Fruit fly (Drosophila melanogaster) whole organism, embryonic: ENCODE measurements around the gene Gr64f.

Experiments used
- Aef1 ChIP-seq: fragments of 200-800 bp; sonication (Bioruptor generic); IDR thresholded peaks from 3 replicates; pipeline ENCODE4 v1.3.6; 2022; ENCODE audit warnings: missing biosample characterization, missing genetic modification characterization
- CG10431 ChIP-seq: fragments of 200-800 bp; sonication (Bioruptor generic); optimal IDR thresholded peaks from 3 replicates; lab custom pipeline; 2018; ENCODE audit warnings: missing biosample characterization, mild to moderate bottlenecking, missing genetic modification characterization
- CG10565 ChIP-seq: fragments of 200-800 bp; sonication (Bioruptor generic); optimal IDR thresholded peaks from 3 replicates; lab custom pipeline; 2016; ENCODE audit warnings: missing biosample characterization, mild to moderate bottlenecking, missing genetic modification characterization
- CG11247 ChIP-seq: fragments of 200-800 bp; sonication (Bioruptor generic); IDR thresholded peaks from 2 replicates; pipeline ENCODE4 v1.3.6; 2022; ENCODE audit warnings: missing biosample characterization, missing genetic modification characterization
- CG13296 ChIP-seq: fragments of 200-800 bp; sonication (Bioruptor generic); optimal IDR thresholded peaks from 3 replicates; lab custom pipeline; 2018; ENCODE audit warnings: missing biosample characterization, mild to moderate bottlenecking, missing genetic modification characterization
- CG13894 ChIP-seq: fragments of 200-800 bp; sonication (Bioruptor generic); optimal IDR thresholded peaks from 3 replicates; lab custom pipeline; 2018; ENCODE audit warnings: missing biosample characterization, mild to moderate bottlenecking, missing genetic modification characterization, moderate library complexity
- CG15696 ChIP-seq: fragments of 200-800 bp; sonication (Bioruptor generic); optimal IDR thresholded peaks from 2 replicates; lab custom pipeline; 2019; ENCODE audit warnings: missing biosample characterization, mild to moderate bottlenecking, missing genetic modification characterization, moderate library complexity
- CG1602 ChIP-seq: fragments of 200-800 bp; sonication (Bioruptor generic); optimal IDR thresholded peaks from 3 replicates; lab custom pipeline; 2016; ENCODE audit warnings: missing biosample characterization, missing genetic modification characterization
- CG1603 ChIP-seq: fragments of 200-800 bp; sonication (Bioruptor generic); optimal IDR thresholded peaks from 2 replicates; lab custom pipeline; 2019; ENCODE audit warnings: missing biosample characterization, mild to moderate bottlenecking, missing genetic modification characterization, moderate library complexity
- CG17802 ChIP-seq: fragments of 200-800 bp; sonication (Bioruptor generic); optimal IDR thresholded peaks from 2 replicates; lab custom pipeline; 2018; ENCODE audit warnings: missing biosample characterization, mild to moderate bottlenecking, missing genetic modification characterization, moderate library complexity
- CG2889 ChIP-seq: fragments of 200-800 bp; sonication (Bioruptor generic); IDR thresholded peaks from 3 replicates; pipeline ENCODE4 v1.3.6; 2022; ENCODE audit warnings: missing biosample characterization, missing genetic modification characterization
- CG3163 ChIP-seq: fragments of 200-800 bp; sonication (Bioruptor generic); optimal IDR thresholded peaks from 3 replicates; lab custom pipeline; 2016; ENCODE audit warnings: missing biosample characterization, missing genetic modification characterization
- CG32532 ChIP-seq: fragments of 200-800 bp; sonication (Bioruptor generic); IDR thresholded peaks from 2 replicates; pipeline ENCODE4 v1.3.6; 2022; ENCODE audit warnings: missing biosample characterization, missing genetic modification characterization
- CG34422 ChIP-seq: fragments of 200-800 bp; sonication (Bioruptor generic); IDR thresholded peaks from 3 replicates; pipeline ENCODE4 v1.3.6; 2022; ENCODE audit warnings: missing biosample characterization, missing genetic modification characterization
- CG4617 ChIP-seq: fragments of 200-800 bp; sonication (Bioruptor generic); optimal IDR thresholded peaks from 3 replicates; lab custom pipeline; 2016; ENCODE audit warnings: missing biosample characterization, missing genetic modification characterization, borderline replicate concordance
- CG4854 ChIP-seq: fragments of 200-800 bp; sonication (Bioruptor generic); optimal IDR thresholded peaks from 2 replicates; lab custom pipeline; 2016; ENCODE audit warnings: missing biosample characterization, missing genetic modification characterization, inconsistent platforms
- CG8944 ChIP-seq: fragments of 200-800 bp; sonication (Bioruptor generic); optimal IDR thresholded peaks from 3 replicates; lab custom pipeline; 2016; ENCODE audit warnings: missing biosample characterization, missing genetic modification characterization
- CTCF ChIP-seq: fragments of 200-800 bp; sonication (Bioruptor generic); optimal IDR thresholded peaks from 2 replicates; lab custom pipeline; 2017; ENCODE audit warnings: missing biosample characterization, mild to moderate bottlenecking, missing genetic modification characterization, moderate library complexity
- Dip2 ChIP-seq: fragments of 200-800 bp; sonication (Bioruptor generic); IDR thresholded peaks from 2 replicates; pipeline ENCODE4 v1.3.6; 2022; ENCODE audit warnings: missing biosample characterization, missing genetic modification characterization
- Dref ChIP-seq: fragments of 200-800 bp; sonication (Bioruptor generic); IDR thresholded peaks from 2 replicates; pipeline ENCODE4 v1.3.6; 2022; ENCODE audit warnings: missing biosample characterization, missing genetic modification characterization
- E2f2 ChIP-seq: fragments of 200-800 bp; sonication (Bioruptor generic); IDR thresholded peaks from 2 replicates; pipeline ENCODE4 v1.3.6; 2022; ENCODE audit warnings: missing biosample characterization, missing genetic modification characterization
- Elba2 ChIP-seq: fragments of 200-800 bp; sonication (Bioruptor generic); optimal IDR thresholded peaks from 3 replicates; lab custom pipeline; 2016; ENCODE audit warnings: missing biosample characterization, missing genetic modification characterization
- Fer3 ChIP-seq: fragments of 200-800 bp; sonication (Bioruptor generic); optimal IDR thresholded peaks from 2 replicates; lab custom pipeline; 2018; ENCODE audit warnings: missing biosample characterization, mild to moderate bottlenecking, missing genetic modification characterization, moderate library complexity
- Gsc ChIP-seq: fragments of 200-800 bp; sonication (Bioruptor generic); IDR thresholded peaks from 2 replicates; pipeline ENCODE4 v1.3.6; 2022; ENCODE audit warnings: missing biosample characterization, missing genetic modification characterization
- Hsf ChIP-seq: fragments of 200-800 bp; sonication (Bioruptor generic); optimal IDR thresholded peaks from 3 replicates; lab custom pipeline; 2016; ENCODE audit warnings: missing biosample characterization, missing genetic modification characterization
- Lhr ChIP-seq: fragments of 200-800 bp; sonication (Bioruptor generic); optimal IDR thresholded peaks from 3 replicates; lab custom pipeline; 2017; ENCODE audit warnings: mild to moderate bottlenecking, missing biosample characterization, missing genetic modification reagents, missing genetic modification characterization
- Lim3 ChIP-seq: fragments of 200-800 bp; sonication (Bioruptor generic); IDR thresholded peaks from 2 replicates; pipeline ENCODE4 v1.3.6; 2022; ENCODE audit warnings: missing biosample characterization, missing genetic modification characterization
- Oli ChIP-seq: fragments of 200-800 bp; sonication (Bioruptor generic); optimal IDR thresholded peaks from 2 replicates; lab custom pipeline; 2018; ENCODE audit warnings: missing biosample characterization, mild to moderate bottlenecking, missing genetic modification characterization, moderate library complexity
- Opbp ChIP-seq: fragments of 200-800 bp; sonication (Bioruptor generic); IDR thresholded peaks from 3 replicates; pipeline ENCODE4 v1.3.6; 2022; ENCODE audit warnings: missing biosample characterization, missing genetic modification characterization; ENCODE audit not compliant: partially characterized antibody
- Sox100B ChIP-seq: fragments of 200-800 bp; sonication (Bioruptor generic); optimal IDR thresholded peaks from 3 replicates; lab custom pipeline; 2018; ENCODE audit warnings: missing biosample characterization, mild to moderate bottlenecking, missing genetic modification characterization
- Spps ChIP-seq: fragments of 200-800 bp; sonication (Bioruptor generic); optimal IDR thresholded peaks from 2 replicates; lab custom pipeline; 2018; ENCODE audit warnings: missing biosample characterization, mild to moderate bottlenecking, missing genetic modification characterization
- Sry-δ ChIP-seq: fragments of 200-800 bp; sonication (Bioruptor generic); optimal IDR thresholded peaks from 2 replicates; lab custom pipeline; 2016; ENCODE audit warnings: missing biosample characterization, missing genetic modification characterization
- Tbp ChIP-seq: fragments of >200 bp; optimal IDR thresholded peaks from 2 replicates; lab custom pipeline; 2018; ENCODE audit warnings: missing biosample characterization, missing genetic modification characterization
- bowl ChIP-seq: fragments of 200-800 bp; sonication (Bioruptor generic); IDR thresholded peaks from 2 replicates; pipeline ENCODE4 v1.3.6; 2022; ENCODE audit warnings: missing biosample characterization, missing genetic modification characterization
- corto ChIP-seq: fragments of 200-800 bp; sonication (Bioruptor generic); optimal IDR thresholded peaks from 2 replicates; lab custom pipeline; 2016; ENCODE audit warnings: missing biosample characterization, mild to moderate bottlenecking, missing genetic modification characterization, moderate library complexity
- crol ChIP-seq: fragments of 200-800 bp; sonication (Bioruptor generic); IDR thresholded peaks from 2 replicates; pipeline ENCODE4 v1.3.6; 2022; ENCODE audit warnings: missing biosample characterization, missing genetic modification characterization
- da ChIP-seq: fragments of 200-800 bp; sonication (Bioruptor generic); optimal IDR thresholded peaks from 2 replicates; lab custom pipeline; 2016; ENCODE audit warnings: missing biosample characterization, missing genetic modification characterization
- esg ChIP-seq: fragments of 200-800 bp; sonication (Bioruptor generic); conservative IDR thresholded peaks from 2 replicates; pipeline ENCODE4 v1.3.6; 2022; ENCODE audit warnings: missing biosample characterization, missing genetic modification characterization
- fd64A ChIP-seq: fragments of 200-800 bp; sonication (Bioruptor generic); optimal IDR thresholded peaks from 3 replicates; lab custom pipeline; 2018; ENCODE audit warnings: missing biosample characterization, mild to moderate bottlenecking, missing genetic modification characterization
- gsb ChIP-seq: fragments of 200-800 bp; sonication (Bioruptor generic); IDR thresholded peaks from 2 replicates; pipeline ENCODE4 v1.3.6; 2022; ENCODE audit warnings: missing biosample characterization, missing genetic modification characterization
- inv ChIP-seq: fragments of 200-800 bp; sonication (Bioruptor generic); IDR thresholded peaks from 2 replicates; pipeline ENCODE4 v1.3.6; 2022; ENCODE audit warnings: missing biosample characterization, missing genetic modification characterization; ENCODE audit not compliant: partially characterized antibody
- org-1 ChIP-seq: fragments of 200-800 bp; sonication (Bioruptor generic); optimal IDR thresholded peaks from 2 replicates; lab custom pipeline; 2017; ENCODE audit warnings: missing biosample characterization, missing genetic modification characterization
- p53 ChIP-seq: fragments of 200-800 bp; sonication (Bioruptor generic); optimal IDR thresholded peaks from 2 replicates; lab custom pipeline; 2016; ENCODE audit warnings: missing biosample characterization, missing genetic modification characterization
- ro ChIP-seq: fragments of 200-800 bp; sonication (Bioruptor generic); IDR thresholded peaks from 2 replicates; pipeline ENCODE4 v1.3.6; 2022; ENCODE audit warnings: missing biosample characterization, missing genetic modification characterization
- scrt ChIP-seq: fragments of 200-800 bp; sonication (Bioruptor generic); optimal IDR thresholded peaks from 2 replicates; lab custom pipeline; 2018; ENCODE audit warnings: missing biosample characterization, mild to moderate bottlenecking, missing genetic modification characterization, moderate library complexity
- sna ChIP-seq: fragments of 200-800 bp; sonication (Bioruptor generic); IDR thresholded peaks from 2 replicates; pipeline ENCODE4 v1.3.6; 2022; ENCODE audit warnings: missing biosample characterization, missing genetic modification characterization; ENCODE audit not compliant: partially characterized antibody
- sob ChIP-seq: fragments of 200-800 bp; sonication (Bioruptor generic); IDR thresholded peaks from 2 replicates; pipeline ENCODE4 v1.3.6; 2022; ENCODE audit warnings: missing biosample characterization, missing genetic modification characterization
- sqz ChIP-seq: fragments of 200-800 bp; sonication (Bioruptor generic); optimal IDR thresholded peaks from 3 replicates; lab custom pipeline; 2018; ENCODE audit warnings: missing biosample characterization, mild to moderate bottlenecking, missing genetic modification characterization
- sug ChIP-seq: fragments of 200-800 bp; optimal IDR thresholded peaks from 2 replicates; lab custom pipeline; 2019; ENCODE audit warnings: missing biosample characterization, mild to moderate bottlenecking, missing genetic modification characterization, moderate library complexity
- ttk ChIP-seq: fragments of 200-800 bp; sonication (Bioruptor generic); IDR thresholded peaks from 2 replicates; pipeline ENCODE4 v2.1.2; 2022; ENCODE audit warnings: missing biosample characterization, missing genetic modification characterization
- zen ChIP-seq: fragments of 200-800 bp; sonication (Bioruptor generic); optimal IDR thresholded peaks from 3 replicates; lab custom pipeline; 2018; ENCODE audit warnings: missing biosample characterization, mild to moderate bottlenecking, missing genetic modification characterization, moderate library complexity

Gene Gr64f

dm6 chr3L:4035499-4035898 lies at the start of gene Gr64f:
TSS of gene Gr64f (plus strand) at chr3L:4035799.
- no peak for TF ChIP-seq Lhr
- TF ChIP-seq zen = peak; percentile 21
- no peak for TF ChIP-seq p53 (GFP tag; lab: Kevin White, UChicago)
- TF ChIP-seq, all 482 proteins: peak for 1

DNA sequence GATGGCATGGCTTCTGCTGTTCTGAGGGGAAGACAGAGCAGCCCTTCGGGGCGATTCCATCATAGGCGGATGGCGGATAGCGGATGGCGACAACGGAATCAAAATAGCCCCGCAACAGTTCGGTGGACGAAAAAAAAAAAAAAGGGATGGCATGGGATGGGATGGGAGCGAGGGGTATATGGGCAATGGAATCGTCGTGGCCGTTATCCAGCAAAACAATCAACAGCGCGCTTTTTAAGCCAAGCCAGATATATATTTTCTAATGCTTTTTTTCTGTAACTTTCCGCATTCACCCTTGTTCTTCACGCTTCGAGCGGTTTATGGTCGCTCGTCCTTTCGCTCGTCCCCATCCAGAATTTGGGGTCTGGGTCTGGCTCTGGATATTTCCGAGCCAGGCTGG lies 40.0 kb upstream of the Gr64f start:
- TF ChIP-seq CG2889 (GFP tag; lab: Robert Waterston, UW) = no peak
- TF ChIP-seq CG3163 (GFP tag; lab: Kevin White, UChicago) = no peak
- TF ChIP-seq Lim3 (GFP tag; lab: Robert Waterston, UW) = no peak
- 0 out of 2 replicates have a peak, but pooled peaks have one; percentile 11 for TF ChIP-seq CG32532 (GFP tag; lab: Robert Waterston, UW)
- TF ChIP-seq sqz (GFP tag; lab: Kevin White, UChicago) = peak; percentile 59
- TF ChIP-seq esg (GFP tag; lab: Robert Waterston, UW) = no peak
- peak; percentile 83 for TF ChIP-seq scrt (GFP tag; lab: Kevin White, UChicago)
- TF ChIP-seq fd64A (GFP tag; lab: Kevin White, UChicago) = no peak
- no peak for TF ChIP-seq ro (GFP tag; lab: Robert Waterston, UW)
- TF ChIP-seq CG34422 = no peak
- TF ChIP-seq CG11247 = no peak
- TF ChIP-seq crol (GFP tag; lab: Robert Waterston, UW) = peak; percentile 52
- peak; percentile 88 for TF ChIP-seq CG13894
- TF ChIP-seq Sry-δ = no peak
- TF ChIP-seq CG1603 (tag; lab: Kevin White, UChicago) = no peak
- no peak for TF ChIP-seq CG10565 (GFP tag; lab: Kevin White, UChicago)
- TF ChIP-seq Gsc (GFP tag; lab: Robert Waterston, UW) = no peak
- TF ChIP-seq inv (GFP tag; lab: Robert Waterston, UW) = no peak
- no peak for TF ChIP-seq gsb (GFP tag; lab: Robert Waterston, UW)
- no peak for TF ChIP-seq Elba2 (GFP tag; lab: Kevin White, UChicago)
- 0 out of 2 replicates have a peak, but pooled peaks have one; percentile 31 for TF ChIP-seq Dref (GFP tag; lab: Robert Waterston, UW)
- no peak for TF ChIP-seq CG10431 (GFP tag; lab: Kevin White, UChicago)
- TF ChIP-seq E2f2 (GFP tag; lab: Robert Waterston, UW) = no peak
- no peak for TF ChIP-seq Spps (tag; lab: Kevin White, UChicago)
- TF ChIP-seq CG4854 (GFP tag; lab: Kevin White, UChicago) = no peak
- TF ChIP-seq, all 482 proteins: peak for 6

dm6 chr3L:4000711-4001110 lies 34.9 kb upstream of the Gr64f start:
- TF ChIP-seq bowl (GFP tag; lab: Robert Waterston, UW) = no peak
- peak; percentile 56 for TF ChIP-seq Oli
- no peak for TF ChIP-seq Tbp (GFP tag; lab: Kevin White, UChicago)
- no peak for TF ChIP-seq Opbp
- TF ChIP-seq sug (tag; lab: Kevin White, UChicago) = peak; percentile 60
- no peak for TF ChIP-seq CG8944 (GFP tag; lab: Kevin White, UChicago)
- no peak for TF ChIP-seq CG13296 (GFP tag; lab: Kevin White, UChicago)
- TF ChIP-seq CG17802 = no peak
- TF ChIP-seq corto (GFP tag; lab: Kevin White, UChicago) = no peak
- TF ChIP-seq Sox100B (GFP tag; lab: Kevin White, UChicago) = peak; percentile 28
- TF ChIP-seq da = no peak
- TF ChIP-seq CG4617 (GFP tag; lab: Kevin White, UChicago) = no peak
- no peak for TF ChIP-seq CTCF (GFP tag; lab: Kevin White, UChicago)
- TF ChIP-seq Fer3 (tag; lab: Kevin White, UChicago) = no peak
- TF ChIP-seq sna (GFP tag; lab: Robert Waterston, UW) = no peak
- no peak for TF ChIP-seq CG15696
- peak; percentile 1 for TF ChIP-seq org-1 (GFP tag; lab: Kevin White, UChicago)
- TF ChIP-seq sob (GFP tag; lab: Robert Waterston, UW) = no peak
- TF ChIP-seq Hsf (GFP tag; lab: Kevin White, UChicago) = peak; percentile 12
- no peak; the same call in 1 of the 2 replicates for TF ChIP-seq ttk (GFP tag; lab: Robert Waterston, UW)
- TF ChIP-seq Aef1 = no peak
- no peak for TF ChIP-seq Dip2
- no peak for TF ChIP-seq CG3163 (GFP tag; lab: Kevin White, UChicago)
- no peak for TF ChIP-seq CG1602 (GFP tag; lab: Kevin White, UChicago)
